Worm (Caenorhabditis elegans) whole organism, young adult: Measurements from ENCODE around the gene sprp-4.

ENCODE experiments used
- B0261.1 ChIP-seq: sonication (generic microtip); optimal IDR thresholded peaks from 2 replicates; lab custom pipeline; 2016; ENCODE audit warnings: mild to moderate bottlenecking, missing genetic modification characterization, moderate library complexity, missing compliant biosample characterization
- D2030.7 ChIP-seq: fragments of 200-800 bp; sonication (Bioruptor generic); IDR thresholded peaks from 2 replicates; pipeline ENCODE4 v1.3.6; 2022; ENCODE audit warnings: missing genetic modification reagents, missing genetic modification characterization, missing compliant biosample characterization
- F23B12.7 ChIP-seq: sonication (generic microtip); optimal IDR thresholded peaks from 2 replicates; lab custom pipeline; 2017; ENCODE audit warnings: missing genetic modification characterization, mild to moderate bottlenecking, missing compliant biosample characterization, antibody characterized with exemption, moderate library complexity; ENCODE audit not compliant: insufficient read depth
- Y53F4B.3 ChIP-seq: fragments of 200-800 bp; sonication (Bioruptor generic); IDR thresholded peaks from 2 replicates; pipeline ENCODE4 v1.3.6; 2022; ENCODE audit warnings: missing genetic modification reagents, missing genetic modification characterization, missing compliant biosample characterization
- Y53G8AR.9 ChIP-seq: fragments of 200-800 bp; sonication (Bioruptor generic); conservative IDR thresholded peaks from 2 replicates; pipeline ENCODE4 v1.3.6; 2022; ENCODE audit warnings: missing genetic modification reagents, missing genetic modification characterization, missing compliant biosample characterization
- Y56A3A.18 ChIP-seq: fragments of 200-800 bp; sonication (Bioruptor generic); IDR thresholded peaks from 2 replicates; pipeline ENCODE4 v1.3.6; 2022; ENCODE audit warnings: missing genetic modification reagents, missing genetic modification characterization, missing compliant biosample characterization
- ZK185.1 ChIP-seq: sonication (generic microtip); optimal IDR thresholded peaks from 2 replicates; lab custom pipeline; 2016; ENCODE audit warnings: mild to moderate bottlenecking, missing genetic modification characterization, missing compliant biosample characterization; ENCODE audit not compliant: poor library complexity, severe bottlenecking
- ama-1 ChIP-seq, 3 experiments: fragments of 150-350 bp in 1 of 3; sonication (generic microtip) in 2 of 3; optimal IDR thresholded peaks; 2 replicates each; lab custom pipeline; 2014 to 2018; ENCODE audit warnings: missing biosample characterization in 2 of 3, missing genetic modification characterization in 2 of 3, missing genetic modification reagents in 2 of 3
- aptf-3 ChIP-seq: fragments of 200-800 bp; sonication (Bioruptor generic); IDR thresholded peaks from 2 replicates; pipeline ENCODE4 v1.3.6; 2022; ENCODE audit warnings: missing genetic modification characterization, missing compliant biosample characterization
- atf-7 ChIP-seq: sonication (generic microtip); optimal IDR thresholded peaks from 2 replicates; lab custom pipeline; 2017; ENCODE audit warnings: mild to moderate bottlenecking, missing genetic modification characterization, missing compliant biosample characterization
- athp-1 ChIP-seq: sonication (generic microtip); optimal IDR thresholded peaks from 2 replicates; lab custom pipeline; 2017; ENCODE audit warnings: mild to moderate bottlenecking, missing genetic modification characterization, missing compliant biosample characterization
- attf-5 ChIP-seq: fragments of 200-800 bp; sonication (Bioruptor generic); optimal IDR thresholded peaks from 2 replicates; lab custom pipeline; 2018; ENCODE audit warnings: mild to moderate bottlenecking, missing genetic modification characterization, missing compliant biosample characterization
- bed-1 ChIP-seq: fragments of 200-800 bp; sonication (Bioruptor generic); IDR thresholded peaks from 2 replicates; pipeline ENCODE4 v1.3.6; 2022; ENCODE audit warnings: missing genetic modification reagents, missing genetic modification characterization, missing compliant biosample characterization
- bed-2 ChIP-seq: fragments of 200-800 bp; sonication (Bioruptor generic); IDR thresholded peaks from 2 replicates; pipeline ENCODE4 v1.3.6; 2022; ENCODE audit warnings: missing genetic modification reagents, missing genetic modification characterization, missing compliant biosample characterization
- cebp-1 ChIP-seq, 2 experiments: fragments of 200-800 bp in 1 of 2; sonication (Bioruptor generic) in 1 of 2; sonication (generic microtip) in 1 of 2; IDR thresholded peaks in 1 of 2; optimal IDR thresholded peaks in 1 of 2; 2 replicates each; pipeline versions ENCODE4 v1.3.6 to Lab custom; 2017 to 2022; ENCODE audit warnings: missing compliant biosample characterization in 2 of 2, missing genetic modification characterization in 2 of 2, mild to moderate bottlenecking in 1 of 2, missing genetic modification reagents in 1 of 2, moderate library complexity in 1 of 2
- ceh-91 ChIP-seq: fragments of 200-800 bp; sonication (Bioruptor generic); IDR thresholded peaks from 2 replicates; pipeline ENCODE4 v1.3.6; 2022; ENCODE audit warnings: missing genetic modification reagents, missing genetic modification characterization, missing compliant biosample characterization
- die-1 ChIP-seq: sonication (generic microtip); optimal IDR thresholded peaks from 2 replicates; lab custom pipeline; 2016; ENCODE audit warnings: missing genotype, mild to moderate bottlenecking, missing genetic modification characterization, missing compliant biosample characterization
- dpff-1 ChIP-seq: sonication (generic microtip); optimal IDR thresholded peaks from 2 replicates; lab custom pipeline; 2017; ENCODE audit warnings: mild to moderate bottlenecking, missing genetic modification characterization, missing compliant biosample characterization
- egl-18 ChIP-seq: fragments of 200-800 bp; sonication (Bioruptor generic); IDR thresholded peaks from 2 replicates; pipeline ENCODE4 v1.3.6; 2022; ENCODE audit warnings: missing genetic modification reagents, missing genetic modification characterization, missing compliant biosample characterization
- him-1 ChIP-seq: sonication (generic microtip); optimal IDR thresholded peaks from 2 replicates; lab custom pipeline; 2016; ENCODE audit warnings: missing genotype, missing genetic modification reagents, missing genetic modification characterization, missing compliant biosample characterization
- hmg-1.2 ChIP-seq: fragments of 200-800 bp; sonication (Bioruptor generic); IDR thresholded peaks from 2 replicates; pipeline ENCODE4 v1.3.6; 2022; ENCODE audit warnings: missing genetic modification reagents, missing genetic modification characterization, missing compliant biosample characterization
- hmg-20 ChIP-seq: fragments of 200-800 bp; sonication (Bioruptor generic); IDR thresholded peaks from 2 replicates; pipeline ENCODE4 v1.3.6; 2022; ENCODE audit warnings: missing genetic modification reagents, missing genetic modification characterization, missing compliant biosample characterization
- hrde-1 ChIP-seq: sonication (generic microtip); optimal IDR thresholded peaks from 2 replicates; lab custom pipeline; 2016; ENCODE audit warnings: missing genetic modification characterization, mild to moderate bottlenecking, missing compliant biosample characterization, moderate library complexity, missing genotype, missing genetic modification reagents, borderline replicate concordance
- let-607 ChIP-seq, 2 experiments: fragments of 200-800 bp in 1 of 2; sonication (Bioruptor generic) in 1 of 2; sonication (generic microtip) in 1 of 2; optimal IDR thresholded peaks; 2 replicates each; lab custom pipeline; 2016 to 2018; ENCODE audit warnings: mild to moderate bottlenecking in 2 of 2, missing compliant biosample characterization in 2 of 2, missing genetic modification characterization in 2 of 2, moderate library complexity in 2 of 2, missing genotype in 1 of 2
- lin-26 ChIP-seq: fragments of 200-800 bp; sonication (Bioruptor generic); IDR thresholded peaks from 2 replicates; pipeline ENCODE4 v1.3.6; 2022; ENCODE audit warnings: missing genetic modification reagents, missing genetic modification characterization, missing compliant biosample characterization
- lin-40 ChIP-seq: sonication (generic microtip); optimal IDR thresholded peaks from 2 replicates; lab custom pipeline; 2016; ENCODE audit warnings: missing genetic modification characterization, mild to moderate bottlenecking, missing compliant biosample characterization, missing genotype, missing genetic modification reagents
- lsy-27 ChIP-seq: sonication (generic microtip); optimal IDR thresholded peaks from 2 replicates; lab custom pipeline; 2017; ENCODE audit warnings: missing genetic modification characterization, mild to moderate bottlenecking, missing compliant biosample characterization, antibody characterized with exemption, missing genotype, borderline replicate concordance; ENCODE audit not compliant: insufficient read depth
- madf-3 ChIP-seq: fragments of 200-800 bp; sonication (Bioruptor generic); IDR thresholded peaks from 2 replicates; pipeline ENCODE4 v1.3.6; 2022; ENCODE audit warnings: missing genetic modification reagents, missing genetic modification characterization, missing compliant biosample characterization
- mcd-1 ChIP-seq: fragments of 200-800 bp; sonication (Bioruptor generic); IDR thresholded peaks from 2 replicates; pipeline ENCODE4 v1.3.6; 2022; ENCODE audit warnings: missing genetic modification reagents, missing genetic modification characterization, missing compliant biosample characterization
- mxl-1 ChIP-seq: sonication (generic microtip); optimal IDR thresholded peaks from 2 replicates; lab custom pipeline; 2016; ENCODE audit warnings: missing genetic modification characterization, missing compliant biosample characterization
- nfyb-1 ChIP-seq: fragments of 200-800 bp; sonication (Bioruptor generic); IDR thresholded peaks from 2 replicates; pipeline ENCODE4 v1.3.6; 2022; ENCODE audit warnings: missing genetic modification reagents, missing genetic modification characterization, missing compliant biosample characterization
- nhr-80 ChIP-seq: sonication (generic microtip); optimal IDR thresholded peaks from 2 replicates; lab custom pipeline; 2016; ENCODE audit warnings: missing genetic modification characterization, missing compliant biosample characterization
- nhr-90 ChIP-seq: sonication (generic microtip); optimal IDR thresholded peaks from 2 replicates; lab custom pipeline; 2016; ENCODE audit warnings: missing genotype, mild to moderate bottlenecking, missing genetic modification characterization, missing compliant biosample characterization
- pbrm-1 ChIP-seq: fragments of 200-800 bp; sonication (Bioruptor generic); IDR thresholded peaks from 2 replicates; pipeline ENCODE4 v1.3.6; 2022; ENCODE audit warnings: missing genetic modification reagents, missing genetic modification characterization, missing compliant biosample characterization
- rpc-1 ChIP-seq, 2 experiments: fragments of 150-350 bp in 1 of 2; sonication (generic microtip) in 1 of 2; optimal IDR thresholded peaks; 2 replicates each; lab custom pipeline; 2014 to 2018; ENCODE audit warnings: missing biosample characterization in 1 of 2, missing genetic modification characterization in 1 of 2, missing genetic modification reagents in 1 of 2, missing genotype in 1 of 2
- snpc-3.4 ChIP-seq: sonication (generic microtip); optimal IDR thresholded peaks from 2 replicates; lab custom pipeline; 2017; ENCODE audit warnings: missing genetic modification characterization, mild to moderate bottlenecking, missing compliant biosample characterization, antibody characterized with exemption, moderate library complexity, missing genotype, missing genetic modification reagents
- tbp1 ChIP-seq: fragments of 200-800 bp; sonication (Bioruptor generic); optimal IDR thresholded peaks from 2 replicates; lab custom pipeline; 2018; ENCODE audit warnings: mild to moderate bottlenecking, missing genetic modification characterization, missing compliant biosample characterization
- tlf-1 ChIP-seq: fragments of 200-800 bp; sonication (Bioruptor generic); optimal IDR thresholded peaks from 2 replicates; lab custom pipeline; 2018; ENCODE audit warnings: mild to moderate bottlenecking, missing genetic modification characterization, missing compliant biosample characterization
- ztf-18 ChIP-seq: sonication (generic microtip); optimal IDR thresholded peaks from 2 replicates; lab custom pipeline; 2016; ENCODE audit warnings: missing genotype, mild to moderate bottlenecking, missing genetic modification characterization, missing compliant biosample characterization
- ztf-25 ChIP-seq: fragments of 200-800 bp; sonication (Bioruptor generic); IDR thresholded peaks from 2 replicates; pipeline ENCODE4 v1.3.6; 2022; ENCODE audit warnings: missing genetic modification reagents, missing genetic modification characterization, missing compliant biosample characterization
- ztf-26 ChIP-seq: sonication (generic microtip); optimal IDR thresholded peaks from 2 replicates; lab custom pipeline; 2017; ENCODE audit warnings: missing genetic modification characterization, missing compliant biosample characterization
- ztf-6 ChIP-seq: fragments of 200-800 bp; sonication (Bioruptor generic); IDR thresholded peaks from 2 replicates; pipeline ENCODE4 v1.3.6; 2022; ENCODE audit warnings: missing genetic modification reagents, missing genetic modification characterization, missing compliant biosample characterization

sprp-4 gene

DNA sequence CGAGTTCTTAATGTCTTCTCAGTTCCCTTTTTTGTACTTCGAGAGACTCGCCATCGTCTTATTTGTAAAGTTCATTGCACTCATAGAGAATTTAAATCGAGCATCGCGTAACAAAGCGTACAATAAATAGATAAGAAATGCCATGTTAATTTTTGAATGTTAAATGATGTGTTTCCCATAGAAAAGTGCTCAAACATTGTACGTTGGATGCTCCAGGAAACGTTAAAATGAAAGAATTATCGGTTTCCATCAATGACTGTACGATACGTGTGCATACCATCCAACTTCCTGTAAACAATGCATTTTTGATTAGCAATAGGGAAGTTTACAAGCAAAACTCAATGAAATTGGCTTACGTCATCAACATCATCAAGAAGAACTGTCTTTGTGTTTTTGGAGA, 32.8 kb downstream of the sprp-4 start:
- TF ChIP-seq cebp-1 (GFP tag; IDR thresholded peaks at IDR 0.05; lab: Robert Waterston, UW) (no peak), cebp-1 (tag; optimal IDR thresholded peaks at IDR 0.05; lab: Kevin White, UChicago) (no peak), nhr-80 (tag; lab: Kevin White, UChicago) (peak; percentile 35), aptf-3 (GFP tag; lab: Robert Waterston, UW) (no peak), tlf-1 (GFP tag; lab: Kevin White, UChicago) (no peak), egl-18 (no peak), ztf-6 (GFP tag; lab: Robert Waterston, UW) (no peak), mxl-1 (tag; lab: Kevin White, UChicago) (no peak), ceh-91 (GFP tag; lab: Robert Waterston, UW) (no peak)

ce11 chrX:8819815-8820415, 33.5 kb downstream of the sprp-4 start:
- TF ChIP-seq F23B12.7 (tag; lab: Kevin White, UChicago): peak; percentile 9
- no peak for TF ChIP-seq ama-1 (optimal IDR thresholded peaks at IDR 0.05; lab: Kevin White, UChicago)
- peak in 1 of 2 experiments; percentile 14 for TF ChIP-seq ama-1 (GFP tag; optimal IDR thresholded peaks at IDR 0.05; lab: Kevin White, UChicago)
- TF ChIP-seq die-1: peak; percentile 75
- no peak for TF ChIP-seq Y53G8AR.9 (GFP tag; lab: Robert Waterston, UW)
- TF ChIP-seq lin-40 (tag; lab: Kevin White, UChicago): peak; percentile 54
- TF ChIP-seq cebp-1 (GFP tag; IDR thresholded peaks at IDR 0.05; lab: Robert Waterston, UW): no peak
- TF ChIP-seq cebp-1 (tag; optimal IDR thresholded peaks at IDR 0.05; lab: Kevin White, UChicago): peak; percentile 29
- TF ChIP-seq Y56A3A.18 (GFP tag; lab: Robert Waterston, UW): peak; percentile 77; the same call in 1 of the 2 replicates
- TF ChIP-seq tbp1 (GFP tag; lab: Kevin White, UChicago): peak; percentile 87
- TF ChIP-seq B0261.1 (tag; lab: Kevin White, UChicago): peak; percentile 75
- no peak; the same call in 1 of the 2 replicates for TF ChIP-seq mcd-1
- TF ChIP-seq rpc-1 (optimal IDR thresholded peaks at IDR 0.05; lab: Kevin White, UChicago): peak; percentile 88
- TF ChIP-seq rpc-1 (tag; optimal IDR thresholded peaks at IDR 0.05; lab: Kevin White, UChicago): peak; percentile 86
- peak; percentile 19 for TF ChIP-seq atf-7 (tag; lab: Kevin White, UChicago)
- TF ChIP-seq bed-1 (GFP tag; lab: Robert Waterston, UW): no peak
- peak; percentile 56 for TF ChIP-seq ZK185.1 (tag; lab: Kevin White, UChicago)
- TF ChIP-seq bed-2 (GFP tag; lab: Robert Waterston, UW): no peak
- TF ChIP-seq Y53F4B.3 (GFP tag; lab: Robert Waterston, UW): no peak
- 0 out of 2 replicates have a peak, but pooled peaks have one; percentile 36 for TF ChIP-seq D2030.7
- TF ChIP-seq nhr-90 (tag; lab: Kevin White, UChicago): peak; percentile 58
- peak; percentile 26 for TF ChIP-seq nhr-80 (tag; lab: Kevin White, UChicago)
- peak; percentile 59 for TF ChIP-seq lsy-27 (tag; lab: Kevin White, UChicago)
- TF ChIP-seq him-1 (tag; lab: Kevin White, UChicago): peak; percentile 24
- TF ChIP-seq ztf-25 (GFP tag; lab: Robert Waterston, UW): no peak
- peak; percentile 22 for TF ChIP-seq ztf-26 (tag; lab: Kevin White, UChicago)
- TF ChIP-seq dpff-1 (tag; lab: Kevin White, UChicago): no peak
- TF ChIP-seq hmg-20 (GFP tag; lab: Robert Waterston, UW): peak; percentile 13; the same call in 1 of the 2 replicates
- 0 out of 2 replicates have a peak, but pooled peaks have one; percentile 43 for TF ChIP-seq nfyb-1 (GFP tag; lab: Robert Waterston, UW)
- TF ChIP-seq ztf-18 (tag; lab: Kevin White, UChicago): peak; percentile 49
- TF ChIP-seq attf-5 (GFP tag; lab: Kevin White, UChicago): peak; percentile 18
- peak in 1 of 2 experiments; percentile 43 for TF ChIP-seq let-607 (tag; optimal IDR thresholded peaks at IDR 0.05; lab: Kevin White, UChicago)
- TF ChIP-seq lin-26: peak; percentile 89
- peak; percentile 43 for TF ChIP-seq snpc-3.4 (tag; lab: Kevin White, UChicago)
- peak; percentile 56 for TF ChIP-seq hmg-1.2
- no peak for TF ChIP-seq hrde-1 (tag; lab: Kevin White, UChicago)
- TF ChIP-seq madf-3 (GFP tag; lab: Robert Waterston, UW): 0 out of 2 replicates have a peak, but pooled peaks have one; percentile 26
- TF ChIP-seq pbrm-1: 0 out of 2 replicates have a peak, but pooled peaks have one; percentile 52
- no peak for TF ChIP-seq athp-1 (tag; lab: Kevin White, UChicago)
